Worm (Caenorhabditis elegans): ENCODE results near the gene F55C9.14.
"Not testable (repeated sequence)": the region's sequence is repeated elsewhere in the genome, so short reads cannot be mapped to it uniquely, and the experiment has no call there.

Gene F55C9.14

ce11 chrV:19259403-19259802 is 40.0 kb upstream of the F55C9.14 start:
- peak; percentile 53 for TF ChIP-seq set-16 (GFP tag; IDR thresholded peaks at IDR 0.05)
- TF ChIP-seq attf-4 (tag; optimal IDR thresholded peaks at IDR 0.05) = no peak

- TF ChIP-seq ztf-7 (tag; optimal IDR thresholded peaks at IDR 0.05) = no peak
- TF ChIP-seq nhr-237 (tag; optimal IDR thresholded peaks at IDR 0.05) = no peak
- TF ChIP-seq arid-1 (GFP tag; conservative IDR thresholded peaks at IDR 0.05) = no peak
- TF ChIP-seq ceh-62 (tag; optimal IDR thresholded peaks at IDR 0.05) = no peak
- no peak for TF ChIP-seq attf-4 (tag; optimal IDR thresholded peaks at IDR 0.05)
- no peak for TF ChIP-seq madf-5 (GFP tag; IDR thresholded peaks at IDR 0.05)
- TF ChIP-seq F44E2.7 (GFP tag; IDR thresholded peaks at IDR 0.05) = no peak
- TF ChIP-seq unc-62 (GFP tag; optimal IDR thresholded peaks at IDR 0.05 in 1 of 2) = peak in 1 of 2 experiments; percentile 62
- TF ChIP-seq unc-62 (tag; optimal IDR thresholded peaks at IDR 0.05) = no peak
- no peak for TF ChIP-seq nhr-10 (tag; optimal IDR thresholded peaks at IDR 0.05)
- no peak for TF ChIP-seq cey-2 (tag; optimal IDR thresholded peaks at IDR 0.05; ENCODE audit: borderline replicate concordance, insufficient read depth)
- no peak for TF ChIP-seq ama-1 (optimal IDR thresholded peaks at IDR 0.05)
- no peak for TF ChIP-seq ceh-44 (GFP tag; IDR thresholded peaks at IDR 0.05)
- no peak for TF ChIP-seq pqm-1 (tag; optimal IDR thresholded peaks at IDR 0.05)
- TF ChIP-seq aha-1 (tag) = peak; percentile 60
- TF ChIP-seq fos-1 (tag; optimal IDR thresholded peaks at IDR 0.05) = no peak
- TF ChIP-seq nhr-25 (tag; optimal IDR thresholded peaks at IDR 0.05; ENCODE audit: borderline replicate concordance, insufficient read depth) = no peak
- no peak for TF ChIP-seq lin-38 (GFP tag; IDR thresholded peaks at IDR 0.05)
- no peak for TF ChIP-seq sdz-12 (GFP tag; optimal IDR thresholded peaks at IDR 0.05)
These were observed 38.7 kb upstream of the F55C9.14 start for ce11 chrV:19260686-19261085.

ce11 chrV:19262349-19262748 is 37.0 kb upstream of the F55C9.14 start, which contains the start of gene F21D9.2:
TSS of gene F21D9.2 (minus strand) at chrV:19262449.
- TF ChIP-seq nhr-11 (tag; optimal IDR thresholded peaks at IDR 0.05) (no peak), mdt-29 (GFP tag; IDR thresholded peaks at IDR 0.05) (no peak), snpc-1.2 (GFP tag; IDR thresholded peaks at IDR 0.05) (no peak), ctbp-1 (GFP tag; IDR thresholded peaks at IDR 0.05) (no peak), cey-2 (tag; optimal IDR thresholded peaks at IDR 0.05; ENCODE audit: borderline replicate concordance, insufficient read depth) (no peak), R02D3.7 (tag; optimal IDR thresholded peaks at IDR 0.05) (no peak), nhr-42 (GFP tag; IDR thresholded peaks at IDR 0.05) (no peak), hlh-11 (tag; optimal IDR thresholded peaks at IDR 0.05) (no peak), fkh-10 (GFP tag; optimal IDR thresholded peaks at IDR 0.05) (no peak), zfp-3 (GFP tag; conservative IDR thresholded peaks at IDR 0.05) (no peak)

ce11 chrV:19264148-19264547 is 35.2 kb upstream of the F55C9.14 start, which contains the start of gene F21D9.1:
TSS of gene F21D9.1 (plus strand) at chrV:19264448.
- not testable (repeated sequence) for TF ChIP-seq ZK546.5 (tag; optimal IDR thresholded peaks at IDR 0.05); dpl-1 (GFP tag; optimal IDR thresholded peaks at IDR 0.05); hmg-1.1 (GFP tag; IDR thresholded peaks at IDR 0.05)

ce11 chrV:19276354-19276753 is 23.0 kb upstream of the F55C9.14 start:
- TF ChIP-seq tag-97 (GFP tag; IDR thresholded peaks at IDR 0.05) (no peak), hmg-1.1 (GFP tag; IDR thresholded peaks at IDR 0.05) (no peak), ceh-32 (tag; optimal IDR thresholded peaks at IDR 0.05; ENCODE audit: poor library complexity) (no peak), aha-1 (tag) (peak; percentile 65), dmd-6 (GFP tag; IDR thresholded peaks at IDR 0.05) (no peak), ceh-82 (tag; optimal IDR thresholded peaks at IDR 0.05) (no peak)

All from whole organism, L4 larva.